Fruit fly (Drosophila melanogaster): ENCODE results near the gene CG12511.

CG12511 gene

DNA sequence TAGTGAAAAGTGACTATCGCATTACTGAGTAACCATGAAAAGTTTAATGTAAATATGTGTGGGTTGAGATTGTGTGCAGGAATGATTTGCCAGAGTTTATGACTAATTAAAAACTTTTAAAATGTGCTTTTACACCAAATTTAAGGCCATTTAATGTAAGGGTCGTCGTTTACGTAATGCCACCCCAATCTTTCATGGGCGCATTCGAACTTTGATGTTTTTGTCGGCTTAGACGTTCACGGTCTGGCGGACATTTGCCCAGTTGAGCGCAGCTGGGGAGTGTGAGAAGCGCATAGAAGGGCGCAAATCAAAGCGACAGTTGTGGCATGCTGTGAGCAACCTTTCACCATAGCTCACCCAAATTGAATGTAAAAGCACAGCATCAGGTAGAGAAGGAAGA, at the start of gene CG12511:
Gene CG12511, plus strand, starts transcription at position 301 of the 400 bp plus-strand sequence.
- TF ChIP-seq sage (GFP tag; optimal IDR thresholded peaks at IDR 0.05) (no peak), Jra (GFP tag; optimal IDR thresholded peaks at IDR 0.05) (no peak), rgr (GFP tag; optimal IDR thresholded peaks at IDR 0.05) (no peak), lola (GFP tag; optimal IDR thresholded peaks at IDR 0.05) (no peak), Dif (GFP tag; optimal IDR thresholded peaks at IDR 0.05; ENCODE audit: partially characterized antibody) (no peak), Dfd (GFP tag; optimal IDR thresholded peaks at IDR 0.05) (no peak), Sp1 (GFP tag; optimal IDR thresholded peaks at IDR 0.05) (no peak), Myc (optimal IDR thresholded peaks at IDR 0.05) (no peak), dsf (GFP tag; optimal IDR thresholded peaks at IDR 0.05; ENCODE audit: borderline replicate concordance) (no peak), CrebA (GFP tag; optimal IDR thresholded peaks at IDR 0.05; ENCODE audit: borderline replicate concordance) (no peak), woc (GFP tag; optimal IDR thresholded peaks at IDR 0.05) (no peak), sv (GFP tag; optimal IDR thresholded peaks at IDR 0.05) (no peak)

DNA sequence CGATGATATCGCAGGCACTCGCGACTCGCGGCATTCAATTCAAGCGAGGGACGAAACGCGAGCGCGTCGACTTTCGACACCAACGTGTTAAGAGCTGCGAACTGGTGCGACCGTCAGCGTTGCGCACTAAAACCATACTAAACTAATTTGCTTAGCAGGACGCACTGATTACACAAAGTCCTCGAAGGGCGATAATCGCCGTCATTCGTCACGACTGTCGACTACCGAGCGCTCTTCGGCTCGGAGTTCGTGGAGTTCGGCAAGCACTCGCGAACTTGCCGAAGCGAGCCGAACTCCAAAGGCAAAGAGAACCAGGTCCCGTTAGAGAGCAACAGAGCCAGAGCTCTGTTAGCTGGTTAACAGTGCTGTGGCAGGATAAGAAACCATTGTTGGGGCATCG, 20.0 kb upstream of the CG12511 start, which contains the start of gene DIP-theta:
Gene DIP-theta, minus strand, starts transcription at position 146 of the 400 bp plus-strand sequence.
- TF ChIP-seq br (GFP tag; optimal IDR thresholded peaks at IDR 0.05) (no peak), HLH106 (tag; optimal IDR thresholded peaks at IDR 0.05) (no peak), N (GFP tag; optimal IDR thresholded peaks at IDR 0.05) (no peak), dmrt93B (GFP tag; optimal IDR thresholded peaks at IDR 0.05) (no peak), Jra (GFP tag; optimal IDR thresholded peaks at IDR 0.05) (no peak), jim (GFP tag; optimal IDR thresholded peaks at IDR 0.05) (no peak), sv (GFP tag; optimal IDR thresholded peaks at IDR 0.05) (no peak), rgr (GFP tag; optimal IDR thresholded peaks at IDR 0.05) (no peak), usp (GFP tag; optimal IDR thresholded peaks at IDR 0.05) (no peak), h (GFP tag; optimal IDR thresholded peaks at IDR 0.05) (no peak), Vsx2 (GFP tag; optimal IDR thresholded peaks at IDR 0.05; ENCODE audit: partially characterized antibody) (no peak), dsf (GFP tag; optimal IDR thresholded peaks at IDR 0.05; ENCODE audit: borderline replicate concordance) (no peak), Sp1 (GFP tag; optimal IDR thresholded peaks at IDR 0.05) (no peak), Hr83 (GFP tag; optimal IDR thresholded peaks at IDR 0.05; ENCODE audit: poor library complexity, severe bottlenecking) (no peak), dl (GFP tag; optimal IDR thresholded peaks at IDR 0.05; ENCODE audit: insufficient read depth in 1 of 2, partially characterized antibody in 2 of 2) (no peak), lola (GFP tag; optimal IDR thresholded peaks at IDR 0.05) (no peak)

DNA sequence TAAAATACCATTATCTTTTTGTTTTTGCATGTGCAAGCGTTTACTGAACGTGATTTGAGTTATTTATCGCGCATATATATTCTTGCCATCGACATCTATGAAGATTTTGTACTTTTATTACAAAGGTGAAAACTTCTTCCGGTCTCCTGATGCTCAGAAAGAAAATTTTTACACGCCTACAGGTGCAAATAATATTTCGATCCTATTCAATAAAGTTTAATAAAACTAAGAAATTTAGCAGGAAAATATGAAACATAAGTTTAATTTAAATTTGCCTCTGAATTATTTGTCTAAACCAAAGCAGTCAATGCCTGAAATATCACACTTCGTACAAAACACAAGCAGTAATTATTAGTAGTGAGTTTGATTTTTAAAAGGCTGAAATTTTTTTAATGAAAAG, 15.8 kb upstream of the CG12511 start, which contains the start of gene Hsp60C:
Gene Hsp60C, plus strand, starts transcription at position 301 of the 400 bp plus-strand sequence.
- TF ChIP-seq rgr (GFP tag; optimal IDR thresholded peaks at IDR 0.05): no peak
- TF ChIP-seq Dfd (GFP tag; optimal IDR thresholded peaks at IDR 0.05): no peak
- no peak for TF ChIP-seq br (GFP tag; optimal IDR thresholded peaks at IDR 0.05)
- no peak for TF ChIP-seq brk (GFP tag; optimal IDR thresholded peaks at IDR 0.05)
- no peak for TF ChIP-seq usp (GFP tag; optimal IDR thresholded peaks at IDR 0.05)

- TF ChIP-seq woc (GFP tag; optimal IDR thresholded peaks at IDR 0.05) (no peak), dl (GFP tag; optimal IDR thresholded peaks at IDR 0.05; ENCODE audit: insufficient read depth in 1 of 2, partially characterized antibody in 2 of 2) (no peak), CG32264 (GFP tag; optimal IDR thresholded peaks at IDR 0.05) (no peak), tai (GFP tag; optimal IDR thresholded peaks at IDR 0.05) (no peak), Dif (GFP tag; optimal IDR thresholded peaks at IDR 0.05; ENCODE audit: partially characterized antibody) (no peak), HLH106 (tag; optimal IDR thresholded peaks at IDR 0.05) (no peak)
These were observed 27.7 kb downstream of the CG12511 start, which contains the start of gene CG7236 for dm6 chr2L:5706074-5706473. Gene CG7236, plus strand, starts transcription at chr2L:5706374.

- TF ChIP-seq ey (GFP tag; optimal IDR thresholded peaks at IDR 0.05): no peak
- no peak for TF ChIP-seq Hr83 (GFP tag; optimal IDR thresholded peaks at IDR 0.05; ENCODE audit: poor library complexity, severe bottlenecking)
- TF ChIP-seq sv (GFP tag; optimal IDR thresholded peaks at IDR 0.05): no peak
- TF ChIP-seq sage (GFP tag; optimal IDR thresholded peaks at IDR 0.05): no peak
- TF ChIP-seq brk (GFP tag; optimal IDR thresholded peaks at IDR 0.05): no peak
- no peak for TF ChIP-seq Dif (GFP tag; optimal IDR thresholded peaks at IDR 0.05; ENCODE audit: partially characterized antibody)
- TF ChIP-seq lola (GFP tag; optimal IDR thresholded peaks at IDR 0.05): no peak
- no peak for TF ChIP-seq CG9705 (GFP tag; optimal IDR thresholded peaks at IDR 0.05)
- TF ChIP-seq woc (GFP tag; optimal IDR thresholded peaks at IDR 0.05): no peak
- no peak for TF ChIP-seq Hnf4 (GFP tag; optimal IDR thresholded peaks at IDR 0.05)
- TF ChIP-seq fru (GFP tag; optimal IDR thresholded peaks at IDR 0.05): no peak
- no peak for TF ChIP-seq h (GFP tag; optimal IDR thresholded peaks at IDR 0.05)
- TF ChIP-seq CrebA (GFP tag; optimal IDR thresholded peaks at IDR 0.05; ENCODE audit: borderline replicate concordance): no peak
- TF ChIP-seq Sp1 (GFP tag; optimal IDR thresholded peaks at IDR 0.05): no peak
These were observed 38.2 kb downstream of the CG12511 start, which contains the start of the genes CG14007 and CG34011 for dm6 chr2L:5716580-5716979. Gene CG14007, minus strand, starts transcription at chr2L:5716680. Gene CG34011, plus strand, starts transcription at chr2L:5716701.
